Worm (Caenorhabditis elegans): Measurements from ENCODE around the gene Y97E10AR.6.

Y97E10AR.6 gene

ce11 chrV:8050811-8051210 lies 37.1 kb upstream of the Y97E10AR.6 start, which contains the start of gene col-43:
Gene col-43 (minus strand): TSS chrV:8050911.
- TF ChIP-seq C34F6.9 (tag; optimal IDR thresholded peaks at IDR 0.05), result no peak
- no peak for TF ChIP-seq nhr-129 (tag; optimal IDR thresholded peaks at IDR 0.05)
- TF ChIP-seq ZK546.5 (tag; optimal IDR thresholded peaks at IDR 0.05), result no peak
- no peak for TF ChIP-seq zag-1 (tag; optimal IDR thresholded peaks at IDR 0.05)
- no peak for TF ChIP-seq lsy-2 (tag; optimal IDR thresholded peaks at IDR 0.05)
- no peak for TF ChIP-seq lin-13 (GFP tag; optimal IDR thresholded peaks at IDR 0.05)
- TF ChIP-seq sem-4 (tag; optimal IDR thresholded peaks at IDR 0.05), result no peak
- TF ChIP-seq ama-1 (optimal IDR thresholded peaks at IDR 0.05), result no peak
- no peak for TF ChIP-seq nhr-23 (tag; optimal IDR thresholded peaks at IDR 0.05)
- no peak for TF ChIP-seq ztf-1 (GFP tag; conservative IDR thresholded peaks at IDR 0.05)
- TF ChIP-seq elt-3 (tag; optimal IDR thresholded peaks at IDR 0.05), result no peak
- no peak for TF ChIP-seq dmd-4 (tag; optimal IDR thresholded peaks at IDR 0.05)
- no peak for TF ChIP-seq R02D3.7 (tag; optimal IDR thresholded peaks at IDR 0.05)
- no peak for TF ChIP-seq sma-3 (GFP tag; optimal IDR thresholded peaks at IDR 0.05)
- TF ChIP-seq sma-9 (GFP tag; optimal IDR thresholded peaks at IDR 0.05), result no peak
- no peak for TF ChIP-seq sma-9 (tag; optimal IDR thresholded peaks at IDR 0.05)
- no peak for TF ChIP-seq snpc-4 (tag; optimal IDR thresholded peaks at IDR 0.05)
- no peak for TF ChIP-seq unc-55 (GFP tag; optimal IDR thresholded peaks at IDR 0.05)
- TF ChIP-seq F13H6.1 (tag; optimal IDR thresholded peaks at IDR 0.05), result no peak

ce11 chrV:8050059-8050677 lies 36.4 kb upstream of the Y97E10AR.6 start:
- TF ChIP-seq nhr-237 (tag; optimal IDR thresholded peaks at IDR 0.05), result no peak
- TF ChIP-seq dmd-4 (tag; optimal IDR thresholded peaks at IDR 0.05), result no peak
- TF ChIP-seq ZK546.5 (tag; optimal IDR thresholded peaks at IDR 0.05), result no peak
- TF ChIP-seq blmp-1 (tag; optimal IDR thresholded peaks at IDR 0.05; ENCODE audit: insufficient read depth), result no peak
- no peak for TF ChIP-seq Y55F3AM.14 (GFP tag; optimal IDR thresholded peaks at IDR 0.05)
- TF ChIP-seq lsy-2 (tag; optimal IDR thresholded peaks at IDR 0.05), result no peak
- no peak for TF ChIP-seq F13H6.1 (tag; optimal IDR thresholded peaks at IDR 0.05)
- no peak for TF ChIP-seq ztf-1 (GFP tag; conservative IDR thresholded peaks at IDR 0.05)
- no peak for TF ChIP-seq nhr-25 (tag; optimal IDR thresholded peaks at IDR 0.05)
- no peak for TF ChIP-seq elt-1 (tag; optimal IDR thresholded peaks at IDR 0.05)
- no peak for TF ChIP-seq sem-4 (tag; optimal IDR thresholded peaks at IDR 0.05)

ce11 chrV:8046706-8047105 lies 33.0 kb upstream of the Y97E10AR.6 start, which contains the start of gene ZC513.3:
Gene ZC513.3 (plus strand): TSS chrV:8047006.
- no peak for TF ChIP-seq lin-11 (tag; optimal IDR thresholded peaks at IDR 0.05)
- no peak for TF ChIP-seq nhr-23 (tag; optimal IDR thresholded peaks at IDR 0.05)
- TF ChIP-seq F13H6.1 (tag; optimal IDR thresholded peaks at IDR 0.05), result no peak
- no peak for TF ChIP-seq sma-3 (GFP tag; optimal IDR thresholded peaks at IDR 0.05)
- TF ChIP-seq ztf-4 (tag; optimal IDR thresholded peaks at IDR 0.05), result no peak
- TF ChIP-seq mbf-1 (tag; optimal IDR thresholded peaks at IDR 0.05), result no peak
- no peak for TF ChIP-seq sem-4 (tag; optimal IDR thresholded peaks at IDR 0.05)
- TF ChIP-seq peb-1 (tag; optimal IDR thresholded peaks at IDR 0.05), result no peak
- no peak for TF ChIP-seq ztf-11 (tag; optimal IDR thresholded peaks at IDR 0.05)
- no peak for TF ChIP-seq fos-1 (tag; optimal IDR thresholded peaks at IDR 0.05)
- no peak for TF ChIP-seq lin-39 (tag; optimal IDR thresholded peaks at IDR 0.05)
- no peak for TF ChIP-seq ceh-16 (tag; optimal IDR thresholded peaks at IDR 0.05)
- TF ChIP-seq zag-1 (tag; optimal IDR thresholded peaks at IDR 0.05), result no peak
- TF ChIP-seq ama-1 (optimal IDR thresholded peaks at IDR 0.05), result no peak
- TF ChIP-seq snpc-4 (tag; optimal IDR thresholded peaks at IDR 0.05), result no peak
- TF ChIP-seq unc-62 (GFP tag; optimal IDR thresholded peaks at IDR 0.05), result no peak

- TF ChIP-seq lin-11 (tag; optimal IDR thresholded peaks at IDR 0.05) (no peak), nhr-21 (tag; optimal IDR thresholded peaks at IDR 0.05) (peak; percentile 44), lin-13 (GFP tag; optimal IDR thresholded peaks at IDR 0.05) (no peak), unc-62 (GFP tag; optimal IDR thresholded peaks at IDR 0.05) (no peak), dmd-4 (tag; optimal IDR thresholded peaks at IDR 0.05) (no peak), ceh-16 (tag; optimal IDR thresholded peaks at IDR 0.05) (peak; percentile 81), egl-27 (tag; optimal IDR thresholded peaks at IDR 0.05) (peak; percentile 40), sma-9 (GFP tag; optimal IDR thresholded peaks at IDR 0.05) (peak; percentile 15), sma-9 (tag; optimal IDR thresholded peaks at IDR 0.05) (no peak), unc-39 (tag; optimal IDR thresholded peaks at IDR 0.05) (no peak), ztf-1 (GFP tag; conservative IDR thresholded peaks at IDR 0.05) (no peak), unc-55 (GFP tag; optimal IDR thresholded peaks at IDR 0.05) (no peak), gmeb-1 (tag; optimal IDR thresholded peaks at IDR 0.05) (no peak), aly-2 (tag; optimal IDR thresholded peaks at IDR 0.05) (no peak), C34F6.9 (tag; optimal IDR thresholded peaks at IDR 0.05) (no peak), snpc-4 (tag; optimal IDR thresholded peaks at IDR 0.05) (no peak), mab-5 (tag; optimal IDR thresholded peaks at IDR 0.05) (no peak), crh-2 (tag; optimal IDR thresholded peaks at IDR 0.05) (peak; percentile 4), Y55F3AM.14 (GFP tag; optimal IDR thresholded peaks at IDR 0.05) (no peak), nhr-129 (tag; optimal IDR thresholded peaks at IDR 0.05) (no peak), nhr-25 (tag; optimal IDR thresholded peaks at IDR 0.05) (peak; percentile 71), ZK546.5 (tag; optimal IDR thresholded peaks at IDR 0.05) (no peak), lin-39 (tag; optimal IDR thresholded peaks at IDR 0.05) (no peak), peb-1 (tag; optimal IDR thresholded peaks at IDR 0.05) (no peak), sma-3 (GFP tag; optimal IDR thresholded peaks at IDR 0.05) (peak; percentile 21), alr-1 (tag; optimal IDR thresholded peaks at IDR 0.05) (no peak), F13H6.1 (tag; optimal IDR thresholded peaks at IDR 0.05) (no peak), nhr-237 (tag; optimal IDR thresholded peaks at IDR 0.05) (no peak), skn-1 (tag; optimal IDR thresholded peaks at IDR 0.05) (no peak), mdl-1 (tag; optimal IDR thresholded peaks at IDR 0.05) (no peak)
These were observed 31.2 kb upstream of the Y97E10AR.6 start for ce11 chrV:8044957-8045356.

Measured in whole organism, L2 larva.